Fruit fly (Drosophila melanogaster) whole organism, embryonic: ENCODE measurements around the gene Usp8.

Experiments used
- Adf1 ChIP-seq: fragments of 200-800 bp; sonication (Bioruptor generic); IDR thresholded peaks from 2 replicates; pipeline ENCODE4 v1.3.6; 2022; ENCODE audit warnings: missing biosample characterization, missing genetic modification characterization
- Asciz ChIP-seq: fragments of 200-800 bp; sonication (Bioruptor generic); optimal IDR thresholded peaks from 2 replicates; lab custom pipeline; 2017; ENCODE audit warnings: missing biosample characterization, mild to moderate bottlenecking, missing genetic modification characterization, missing genetic modification reagents
- B-H2 ChIP-seq: fragments of 200-800 bp; sonication (Bioruptor generic); optimal IDR thresholded peaks from 2 replicates; lab custom pipeline; 2018; ENCODE audit warnings: missing biosample characterization, mild to moderate bottlenecking, missing genetic modification characterization
- Blimp-1 ChIP-seq: fragments of 200-800 bp; sonication (Bioruptor generic); optimal IDR thresholded peaks from 3 replicates; lab custom pipeline; 2018; ENCODE audit warnings: missing biosample characterization, missing genetic modification characterization, mild to moderate bottlenecking, moderate library complexity, missing genetic modification reagents
- CG10267 ChIP-seq: fragments of 200-800 bp; sonication (Bioruptor generic); optimal IDR thresholded peaks from 2 replicates; lab custom pipeline; 2018; ENCODE audit warnings: missing biosample characterization, mild to moderate bottlenecking, missing genetic modification characterization, moderate library complexity
- CG11093 ChIP-seq: fragments of 200-800 bp; sonication (Bioruptor generic); IDR thresholded peaks from 3 replicates; pipeline ENCODE4 v1.3.6; 2022; ENCODE audit warnings: missing biosample characterization, missing genetic modification characterization
- CG12104 ChIP-seq: fragments of 200-800 bp; sonication (Bioruptor generic); optimal IDR thresholded peaks from 3 replicates; lab custom pipeline; 2016; ENCODE audit warnings: missing biosample characterization, missing genetic modification characterization
- CG1233 ChIP-seq: fragments of 200-800 bp; sonication (Bioruptor generic); optimal IDR thresholded peaks from 4 replicates; lab custom pipeline; 2018; ENCODE audit warnings: missing biosample characterization, mild to moderate bottlenecking, missing genetic modification characterization
- CG17802 ChIP-seq: fragments of 200-800 bp; sonication (Bioruptor generic); optimal IDR thresholded peaks from 2 replicates; lab custom pipeline; 2018; ENCODE audit warnings: missing biosample characterization, mild to moderate bottlenecking, missing genetic modification characterization, moderate library complexity
- CG18262 ChIP-seq: fragments of 200-800 bp; optimal IDR thresholded peaks from 3 replicates; lab custom pipeline; 2019; ENCODE audit warnings: missing biosample characterization, mild to moderate bottlenecking, missing genetic modification characterization, moderate library complexity
- CG2199 ChIP-seq: fragments of 200-800 bp; sonication (Bioruptor generic); IDR thresholded peaks from 3 replicates; pipeline ENCODE4 v1.3.6; 2022; ENCODE audit warnings: missing biosample characterization, missing genetic modification characterization
- CG32772 ChIP-seq: fragments of 200-800 bp; sonication (Bioruptor generic); IDR thresholded peaks from 2 replicates; pipeline ENCODE4 v1.3.6; 2022; ENCODE audit warnings: missing biosample characterization, missing genetic modification characterization
- CG3281 ChIP-seq: fragments of 200-800 bp; sonication (Bioruptor generic); optimal IDR thresholded peaks from 3 replicates; lab custom pipeline; 2017; ENCODE audit warnings: missing biosample characterization, mild to moderate bottlenecking, missing genetic modification characterization
- CG34422 ChIP-seq: fragments of 200-800 bp; sonication (Bioruptor generic); IDR thresholded peaks from 3 replicates; pipeline ENCODE4 v1.3.6; 2022; ENCODE audit warnings: missing biosample characterization, missing genetic modification characterization
- CG4404 ChIP-seq: fragments of 200-800 bp; sonication (Bioruptor generic); IDR thresholded peaks from 2 replicates; pipeline ENCODE4 v1.3.6; 2022; ENCODE audit warnings: missing biosample characterization, missing genetic modification characterization
- CG6689 ChIP-seq: fragments of 200-800 bp; sonication (Bioruptor generic); IDR thresholded peaks from 2 replicates; pipeline ENCODE4 v1.3.6; 2022; ENCODE audit warnings: missing biosample characterization, missing genetic modification characterization
- CG6791 ChIP-seq: fragments of 200-800 bp; sonication (Bioruptor generic); IDR thresholded peaks from 3 replicates; pipeline ENCODE4 v1.3.6; 2022; ENCODE audit warnings: missing biosample characterization, missing genetic modification characterization; ENCODE audit not compliant: partially characterized antibody
- Fer1 ChIP-seq: fragments of 200-800 bp; sonication (Bioruptor generic); optimal IDR thresholded peaks from 2 replicates; lab custom pipeline; 2017; ENCODE audit warnings: missing biosample characterization, mild to moderate bottlenecking, missing genetic modification characterization
- Jarid2 ChIP-seq: fragments of 200-800 bp; sonication (Bioruptor generic); optimal IDR thresholded peaks from 3 replicates; lab custom pipeline; 2017; ENCODE audit warnings: mild to moderate bottlenecking, missing biosample characterization, missing genetic modification reagents, missing genetic modification characterization
- MESR4 ChIP-seq: fragments of 200-800 bp; sonication (Bioruptor generic); optimal IDR thresholded peaks from 2 replicates; lab custom pipeline; 2018; ENCODE audit warnings: missing biosample characterization, mild to moderate bottlenecking, missing genetic modification characterization, moderate library complexity
- Neu2 ChIP-seq: fragments of 200-800 bp; sonication (Bioruptor generic); optimal IDR thresholded peaks from 3 replicates; lab custom pipeline; 2016; ENCODE audit warnings: missing biosample characterization, missing genetic modification characterization, borderline replicate concordance
- PHDP ChIP-seq: fragments of 200-800 bp; sonication (Bioruptor generic); optimal IDR thresholded peaks from 3 replicates; lab custom pipeline; 2018; ENCODE audit warnings: missing biosample characterization, mild to moderate bottlenecking, missing genetic modification characterization, moderate library complexity
- Side ChIP-seq: fragments of 200-800 bp; sonication (Bioruptor generic); optimal IDR thresholded peaks from 2 replicates; lab custom pipeline; 2016; ENCODE audit warnings: missing biosample characterization, missing genetic modification characterization
- Spps ChIP-seq: fragments of 200-800 bp; sonication (Bioruptor generic); optimal IDR thresholded peaks from 2 replicates; lab custom pipeline; 2018; ENCODE audit warnings: missing biosample characterization, mild to moderate bottlenecking, missing genetic modification characterization
- Stat92E ChIP-seq, 3 experiments: fragments of >200 bp in 2 of 3; fragments of 200-800 bp in 1 of 3; sonication (Bioruptor generic) in 1 of 3; optimal IDR thresholded peaks; 2 replicates each; lab custom pipeline; 2017 to 2019; ENCODE audit warnings: missing biosample characterization in 3 of 3, missing genetic modification characterization in 3 of 3, mild to moderate bottlenecking in 1 of 3, moderate library complexity in 1 of 3
- TFAM ChIP-seq: fragments of 200-800 bp; sonication (Bioruptor generic); optimal IDR thresholded peaks from 2 replicates; lab custom pipeline; 2017; ENCODE audit warnings: missing biosample characterization, missing genetic modification characterization, inconsistent platforms
- Trl ChIP-seq, 3 experiments: fragments of >200 bp in 2 of 3; fragments of 200-800 bp in 1 of 3; sonication (Bioruptor generic) in 1 of 3; optimal IDR thresholded peaks; 2 replicates in 1 of 3; 3 replicates in 2 of 3; lab custom pipeline; 2016 to 2017; ENCODE audit warnings: missing biosample characterization in 1 of 3, missing genetic modification characterization in 1 of 3
- Xrp1 ChIP-seq: fragments of 200-800 bp; sonication (Bioruptor generic); IDR thresholded peaks from 2 replicates; pipeline ENCODE4 v1.3.6; 2022; ENCODE audit warnings: missing biosample characterization, missing genetic modification characterization
- bab2 ChIP-seq: fragments of 200-800 bp; sonication (Bioruptor generic); optimal IDR thresholded peaks from 2 replicates; lab custom pipeline; 2016; ENCODE audit warnings: missing biosample characterization, missing genetic modification characterization
- ci ChIP-seq: fragments of 200-800 bp; sonication (Bioruptor generic); IDR thresholded peaks from 3 replicates; pipeline ENCODE4 v1.3.6; 2022; ENCODE audit warnings: missing biosample characterization, missing genetic modification characterization
- corto ChIP-seq: fragments of 200-800 bp; sonication (Bioruptor generic); optimal IDR thresholded peaks from 2 replicates; lab custom pipeline; 2016; ENCODE audit warnings: missing biosample characterization, mild to moderate bottlenecking, missing genetic modification characterization, moderate library complexity
- crol ChIP-seq: fragments of 200-800 bp; sonication (Bioruptor generic); IDR thresholded peaks from 2 replicates; pipeline ENCODE4 v1.3.6; 2022; ENCODE audit warnings: missing biosample characterization, missing genetic modification characterization
- crp ChIP-seq, 2 experiments: fragments of 200-800 bp; sonication (Bioruptor generic); optimal IDR thresholded peaks; 2 replicates in 1 of 2; 3 replicates in 1 of 2; lab custom pipeline; 2017; ENCODE audit warnings: missing biosample characterization in 2 of 2, missing genetic modification characterization in 2 of 2, mild to moderate bottlenecking in 1 of 2, moderate library complexity in 1 of 2
- da ChIP-seq: fragments of 200-800 bp; sonication (Bioruptor generic); optimal IDR thresholded peaks from 2 replicates; lab custom pipeline; 2016; ENCODE audit warnings: missing biosample characterization, missing genetic modification characterization
- fd102C ChIP-seq: fragments of 200-800 bp; sonication (Bioruptor generic); optimal IDR thresholded peaks from 2 replicates; lab custom pipeline; 2018; ENCODE audit warnings: missing biosample characterization, mild to moderate bottlenecking, missing genetic modification characterization, moderate library complexity
- gcm ChIP-seq: fragments of 200-800 bp; sonication (Bioruptor generic); optimal IDR thresholded peaks from 2 replicates; lab custom pipeline; 2019; ENCODE audit warnings: missing biosample characterization, mild to moderate bottlenecking, missing genetic modification characterization, moderate library complexity
- gt ChIP-seq: fragments of 200-800 bp; sonication (Bioruptor generic); IDR thresholded peaks from 2 replicates; pipeline ENCODE4 v1.3.6; 2022; ENCODE audit warnings: missing biosample characterization, missing genetic modification characterization
- h ChIP-seq: fragments of >200 bp; optimal IDR thresholded peaks from 2 replicates; lab custom pipeline; 2017
- jing ChIP-seq: fragments of 200-800 bp; sonication (Bioruptor generic); optimal IDR thresholded peaks from 2 replicates; lab custom pipeline; 2018; ENCODE audit warnings: missing biosample characterization, mild to moderate bottlenecking, missing genetic modification characterization
- kni ChIP-seq: fragments of 200-800 bp; sonication (Bioruptor generic); optimal IDR thresholded peaks from 3 replicates; lab custom pipeline; 2017; ENCODE audit warnings: mild to moderate bottlenecking, missing biosample characterization, missing genetic modification reagents, missing genetic modification characterization
- mld ChIP-seq: fragments of 200-800 bp; sonication (Bioruptor generic); IDR thresholded peaks from 3 replicates; pipeline ENCODE4 v1.3.6; 2022; ENCODE audit warnings: missing biosample characterization, missing genetic modification characterization; ENCODE audit not compliant: partially characterized antibody
- odd ChIP-seq: fragments of 200-800 bp; sonication (Bioruptor generic); optimal IDR thresholded peaks from 2 replicates; lab custom pipeline; 2017; ENCODE audit warnings: missing biosample characterization, mild to moderate bottlenecking, missing genetic modification characterization
- otp ChIP-seq: fragments of 200-800 bp; sonication (Bioruptor generic); IDR thresholded peaks from 3 replicates; pipeline ENCODE4, ENCODE4 v1.3.6; 2022; ENCODE audit warnings: missing biosample characterization, missing genetic modification characterization
- pnt ChIP-seq: fragments of 200-800 bp; sonication (Bioruptor generic); optimal IDR thresholded peaks from 3 replicates; lab custom pipeline; 2016; ENCODE audit warnings: missing biosample characterization, missing genetic modification characterization
- slbo ChIP-seq: fragments of 200-800 bp; sonication (Bioruptor generic); IDR thresholded peaks from 2 replicates; pipeline ENCODE4 v1.3.6; 2022; ENCODE audit warnings: missing biosample characterization, missing genetic modification characterization
- sob ChIP-seq: fragments of 200-800 bp; sonication (Bioruptor generic); IDR thresholded peaks from 2 replicates; pipeline ENCODE4 v1.3.6; 2022; ENCODE audit warnings: missing biosample characterization, missing genetic modification characterization
- tap ChIP-seq: fragments of 200-800 bp; optimal IDR thresholded peaks from 3 replicates; lab custom pipeline; 2019; ENCODE audit warnings: missing biosample characterization, mild to moderate bottlenecking, missing genetic modification characterization, moderate library complexity
- tll ChIP-seq, 2 experiments: fragments of 200-800 bp in 1 of 2; fragments of >200 bp in 1 of 2; sonication (Bioruptor generic) in 1 of 2; optimal IDR thresholded peaks; 2 replicates each; lab custom pipeline; 2017 to 2019; ENCODE audit warnings: missing biosample characterization in 2 of 2, missing genetic modification characterization in 2 of 2, mild to moderate bottlenecking in 1 of 2, moderate library complexity in 1 of 2
- toy ChIP-seq: fragments of 200-800 bp; sonication (Bioruptor generic); IDR thresholded peaks from 2 replicates; pipeline ENCODE4 v1.3.6; 2022; ENCODE audit warnings: missing biosample characterization, missing genetic modification characterization

Usp8 gene

DNA sequence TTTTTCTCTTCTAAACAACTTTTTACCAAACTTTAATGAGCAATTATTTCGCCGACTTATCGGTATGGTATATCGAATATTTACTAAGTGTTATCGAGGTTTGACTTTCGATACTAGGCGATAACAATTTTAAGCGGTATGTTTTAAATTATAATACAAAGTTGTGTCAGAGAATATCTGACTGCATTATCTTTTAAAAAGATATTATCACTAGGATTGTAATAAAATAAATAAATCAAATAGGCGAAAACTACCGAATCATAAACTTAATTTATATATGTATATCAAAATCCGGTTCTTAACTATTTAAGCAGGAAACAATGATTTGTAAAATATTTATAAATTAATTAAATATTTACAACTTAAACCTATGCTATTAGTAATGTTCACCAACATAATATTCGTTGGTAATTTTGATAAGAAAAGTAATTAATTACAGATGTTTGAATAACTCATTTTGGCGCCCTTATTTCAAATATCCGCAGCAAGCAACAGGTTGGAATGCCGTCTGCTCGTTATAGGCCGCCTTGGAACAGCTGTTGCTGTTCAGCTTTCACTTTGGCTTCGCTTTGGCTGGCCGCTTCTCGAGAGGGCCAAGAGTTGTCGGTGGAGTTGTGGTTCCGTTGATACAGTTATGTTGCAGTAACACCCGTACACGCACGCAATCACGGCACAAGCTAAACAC is 26.0 kb upstream of the Usp8 start, which contains the start of the genes Sec15 and rtet (continued):
- no peak for TF ChIP-seq corto (GFP tag; lab: Kevin White, UChicago)
- no peak for TF ChIP-seq CG4404 (GFP tag; lab: Robert Waterston, UW)
- peak; percentile 48; the same call in 1 of the 3 replicates for TF ChIP-seq CG6791 (GFP tag; lab: Robert Waterston, UW)
- TF ChIP-seq CG2199 (GFP tag; lab: Robert Waterston, UW) = no peak
- TF ChIP-seq CG6689 (GFP tag; lab: Robert Waterston, UW) = no peak
- TF ChIP-seq odd = no peak
- peak; percentile 44 for TF ChIP-seq CG1233 (GFP tag; lab: Kevin White, UChicago)
- no peak for TF ChIP-seq CG11093 (GFP tag; lab: Robert Waterston, UW)
- TF ChIP-seq CG18262 (tag; lab: Kevin White, UChicago) = peak; percentile 54
- no peak for TF ChIP-seq pnt
- TF ChIP-seq sob (GFP tag; lab: Robert Waterston, UW) = peak; percentile 45
- TF ChIP-seq tll (GFP tag; optimal IDR thresholded peaks at IDR 0.05; lab: Kevin White, UChicago) = no peak
- peak; percentile 81 for TF ChIP-seq PHDP (tag; lab: Kevin White, UChicago)
- TF ChIP-seq otp (GFP tag; lab: Robert Waterston, UW) = peak; percentile 32; the same call in 1 of the 3 replicates
- no peak for TF ChIP-seq toy (GFP tag; lab: Robert Waterston, UW)
- TF ChIP-seq slbo (GFP tag; lab: Robert Waterston, UW) = peak; percentile 70
- no peak for TF ChIP-seq Jarid2 (GFP tag; lab: Kevin White, UChicago)
- peak; percentile 4 for TF ChIP-seq MESR4
- no peak for TF ChIP-seq Neu2 (GFP tag; lab: Kevin White, UChicago)
- TF ChIP-seq CG12104 = peak; percentile 21
- TF ChIP-seq Adf1 = no peak
- TF ChIP-seq gt = no peak
- peak; percentile 65 for TF ChIP-seq Fer1 (GFP tag; lab: Kevin White, UChicago)
- peak; percentile 80 for TF ChIP-seq Xrp1
- TF ChIP-seq h (lab: Kevin White, UChicago) = no peak
- no peak for TF ChIP-seq jing
- peak; percentile 60 for TF ChIP-seq CG10267 (tag; lab: Kevin White, UChicago)
- TF ChIP-seq CG3281 (GFP tag; lab: Kevin White, UChicago) = peak; percentile 57
- TF ChIP-seq da (GFP tag; lab: Kevin White, UChicago) = no peak
- peak; percentile 75 for TF ChIP-seq ci (GFP tag; lab: Robert Waterston, UW)
- no peak; the same call in 1 of the 2 replicates for TF ChIP-seq CG32772
- TF ChIP-seq kni (GFP tag; lab: Kevin White, UChicago) = peak; percentile 10
- no peak for TF ChIP-seq Trl (optimal IDR thresholded peaks at IDR 0.05; lab: Kevin White, UChicago)
- no peak for TF ChIP-seq Trl (GFP tag; optimal IDR thresholded peaks at IDR 0.05; lab: Kevin White, UChicago)
- peak; percentile 28 for TF ChIP-seq bab2 (GFP tag; lab: Kevin White, UChicago)
- TF ChIP-seq crol = no peak
- TF ChIP-seq Spps = no peak
- TF ChIP-seq mld (GFP tag; lab: Robert Waterston, UW) = peak; percentile 46; the same call in 1 of the 3 replicates
- TF ChIP-seq fd102C (GFP tag; lab: Kevin White, UChicago) = no peak
- no peak for TF ChIP-seq tap (tag; lab: Kevin White, UChicago)
- TF ChIP-seq TFAM (GFP tag; lab: Kevin White, UChicago) = no peak
- peak; percentile 62 for TF ChIP-seq B-H2 (GFP tag; lab: Kevin White, UChicago)
- TF ChIP-seq crp (GFP tag; optimal IDR thresholded peaks at IDR 0.05; lab: Kevin White, UChicago) = peak in 1 of 2 experiments; percentile 87
- no peak for TF ChIP-seq Stat92E (GFP tag; optimal IDR thresholded peaks at IDR 0.05; lab: Kevin White, UChicago)
- TF ChIP-seq CG17802 = peak; percentile 49
- no peak for TF ChIP-seq gcm (GFP tag; lab: Kevin White, UChicago)
- TF ChIP-seq Side = no peak
- TF ChIP-seq CG34422 (GFP tag; lab: Robert Waterston, UW) = peak; percentile 30; the same call in 2 of the 3 replicates
- no peak for TF ChIP-seq Asciz (GFP tag; lab: Kevin White, UChicago)
- TF ChIP-seq Blimp-1 (GFP tag; lab: Kevin White, UChicago) = peak; percentile 89
